Worm (Caenorhabditis elegans) whole organism, late embryonic: ENCODE results near the gene Y38H8A.4.

Source experiments
- C38D4.7 ChIP-seq: fragments of 200-800 bp; sonication (Bioruptor generic); optimal IDR thresholded peaks from 2 replicates; lab custom pipeline; 2018; ENCODE audit warnings: mild to moderate bottlenecking, missing genetic modification characterization, moderate library complexity, missing compliant biosample characterization
- K02D7.2 ChIP-seq: sonication (generic microtip); optimal IDR thresholded peaks from 2 replicates; lab custom pipeline; 2017; ENCODE audit warnings: mild to moderate bottlenecking, missing genetic modification characterization, missing compliant biosample characterization
- ceh-18 ChIP-seq: sonication (generic microtip); optimal IDR thresholded peaks from 2 replicates; lab custom pipeline; 2016; ENCODE audit warnings: missing genetic modification characterization, missing compliant biosample characterization
- ceh-2 ChIP-seq: sonication (generic microtip); optimal IDR thresholded peaks from 2 replicates; lab custom pipeline; 2016; ENCODE audit warnings: missing genotype, missing genetic modification characterization, missing compliant biosample characterization
- ceh-24 ChIP-seq: sonication (generic microtip); optimal IDR thresholded peaks from 2 replicates; lab custom pipeline; 2016; ENCODE audit warnings: mild to moderate bottlenecking, missing genetic modification characterization, missing compliant biosample characterization
- ceh-31 ChIP-seq: sonication (generic microtip); optimal IDR thresholded peaks from 2 replicates; lab custom pipeline; 2016; ENCODE audit warnings: missing genetic modification characterization, missing compliant biosample characterization
- che-1 ChIP-seq: sonication (generic microtip); optimal IDR thresholded peaks from 2 replicates; lab custom pipeline; 2016; ENCODE audit warnings: mild to moderate bottlenecking, missing genetic modification characterization, missing compliant biosample characterization
- elt-4 ChIP-seq: sonication (generic microtip); optimal IDR thresholded peaks from 2 replicates; lab custom pipeline; 2016; ENCODE audit warnings: missing genetic modification characterization, missing compliant biosample characterization
- eyg-1 ChIP-seq: sonication (generic microtip); optimal IDR thresholded peaks from 2 replicates; lab custom pipeline; 2016; ENCODE audit warnings: missing genotype, missing genetic modification characterization, missing compliant biosample characterization
- hlh-13 ChIP-seq: fragments of 200-800 bp; sonication (Bioruptor generic); optimal IDR thresholded peaks from 2 replicates; lab custom pipeline; 2018; ENCODE audit warnings: mild to moderate bottlenecking, missing genetic modification characterization, missing compliant biosample characterization
- hlh-30 ChIP-seq: sonication (generic microtip); optimal IDR thresholded peaks from 2 replicates; lab custom pipeline; 2017; ENCODE audit warnings: antibody characterized with exemption, missing genetic modification characterization, missing compliant biosample characterization; ENCODE audit not compliant: insufficient read depth
- lin-11 ChIP-seq: fragments of 200-800 bp; sonication (Bioruptor generic); optimal IDR thresholded peaks from 2 replicates; lab custom pipeline; 2018; ENCODE audit warnings: mild to moderate bottlenecking, missing genetic modification characterization, missing compliant biosample characterization
- nhr-11 ChIP-seq: fragments of 150-350 bp; optimal IDR thresholded peaks from 2 replicates; lab custom pipeline; 2014; ENCODE audit warnings: missing biosample characterization, missing genetic modification characterization
- pqm-1 ChIP-seq: sonication (generic microtip); optimal IDR thresholded peaks from 2 replicates; lab custom pipeline; 2016; ENCODE audit warnings: missing genetic modification characterization, missing compliant biosample characterization
- pros-1 ChIP-seq: fragments of 150-350 bp; optimal IDR thresholded peaks from 2 replicates; lab custom pipeline; 2014; ENCODE audit warnings: missing biosample characterization, missing genetic modification reagents, missing genetic modification characterization
- ref-2 ChIP-seq: sonication (generic microtip); optimal IDR thresholded peaks from 2 replicates; lab custom pipeline; 2016; ENCODE audit warnings: missing genetic modification characterization, missing compliant biosample characterization

The Y38H8A.4 gene

ce11 chrIV:13422200-13422599, 50.0 kb downstream of the Y38H8A.4 start, which contains the start of gene nol-9:
Gene nol-9, plus strand, starts transcription at chrIV:13422500.
- TF ChIP-seq nhr-11 (no peak), ceh-24 (no peak), lin-11 (tag; lab: Kevin White, UChicago) (no peak), K02D7.2 (no peak), pqm-1 (tag; lab: Kevin White, UChicago) (no peak), che-1 (tag; lab: Kevin White, UChicago) (no peak), hlh-30 (tag; lab: Kevin White, UChicago) (no peak), C38D4.7 (GFP tag; lab: Kevin White, UChicago) (no peak), pros-1 (tag; lab: Kevin White, UChicago) (no peak), ref-2 (no peak), eyg-1 (no peak), ceh-18 (tag; lab: Kevin White, UChicago) (no peak), ceh-31 (tag; lab: Kevin White, UChicago) (no peak), elt-4 (tag; lab: Kevin White, UChicago) (no peak), hlh-13 (GFP tag; lab: Kevin White, UChicago) (no peak), ceh-2 (tag; lab: Kevin White, UChicago) (no peak)
